Fruit fly (Drosophila melanogaster) whole organism, embryonic: Measurements from ENCODE around the gene CG31805.

Experiments
- Abd-B ChIP-seq: fragments of 200-800 bp; sonication (Bioruptor generic); optimal IDR thresholded peaks from 2 replicates; lab custom pipeline; 2018; ENCODE audit warnings: missing biosample characterization, mild to moderate bottlenecking, missing genetic modification characterization, moderate library complexity
- B-H1 ChIP-seq: fragments of 200-800 bp; sonication (Bioruptor generic); IDR thresholded peaks from 3 replicates; pipeline ENCODE4 v1.3.6; 2022; ENCODE audit warnings: missing biosample characterization, missing genetic modification characterization
- CG10321 ChIP-seq: fragments of 200-800 bp; sonication (Bioruptor generic); IDR thresholded peaks from 2 replicates; pipeline ENCODE4 v1.3.6; 2022; ENCODE audit warnings: missing biosample characterization, missing genetic modification characterization
- CG10431 ChIP-seq: fragments of 200-800 bp; sonication (Bioruptor generic); optimal IDR thresholded peaks from 3 replicates; lab custom pipeline; 2018; ENCODE audit warnings: missing biosample characterization, mild to moderate bottlenecking, missing genetic modification characterization
- CG10654 ChIP-seq: fragments of 200-800 bp; sonication (Bioruptor generic); optimal IDR thresholded peaks from 2 replicates; lab custom pipeline; 2016; ENCODE audit warnings: missing biosample characterization, missing genetic modification characterization
- CG13287 ChIP-seq: fragments of 200-800 bp; sonication (Bioruptor generic); IDR thresholded peaks from 2 replicates; pipeline ENCODE4 v1.3.6; 2022; ENCODE audit warnings: missing biosample characterization, missing genetic modification characterization; ENCODE audit not compliant: partially characterized antibody
- CG13624 ChIP-seq: fragments of 200-800 bp; sonication (Bioruptor generic); optimal IDR thresholded peaks from 2 replicates; lab custom pipeline; 2016; ENCODE audit warnings: missing biosample characterization, missing genetic modification characterization
- CG15011 ChIP-seq: fragments of 200-800 bp; sonication (Bioruptor generic); optimal IDR thresholded peaks from 3 replicates; lab custom pipeline; 2018; ENCODE audit warnings: missing biosample characterization, mild to moderate bottlenecking, missing genetic modification characterization
- CG1647 ChIP-seq: fragments of 200-800 bp; sonication (Bioruptor generic); optimal IDR thresholded peaks from 3 replicates; lab custom pipeline; 2016; ENCODE audit warnings: missing biosample characterization, missing genetic modification characterization
- CG16779 ChIP-seq: fragments of 200-800 bp; sonication (Bioruptor generic); IDR thresholded peaks from 2 replicates; pipeline ENCODE4 v1.3.6; 2022; ENCODE audit warnings: missing biosample characterization, missing genetic modification characterization
- CG16813 ChIP-seq: fragments of 200-800 bp; sonication (Bioruptor generic); IDR thresholded peaks from 3 replicates; pipeline ENCODE4 v1.3.6; 2022; ENCODE audit warnings: missing biosample characterization, missing genetic modification characterization; ENCODE audit not compliant: partially characterized antibody
- CG16815 ChIP-seq: fragments of 200-800 bp; sonication (Bioruptor generic); optimal IDR thresholded peaks from 3 replicates; lab custom pipeline; 2017; ENCODE audit warnings: missing biosample characterization, mild to moderate bottlenecking, missing genetic modification characterization
- CG17328 ChIP-seq: fragments of 200-800 bp; sonication (Bioruptor generic); IDR thresholded peaks from 2 replicates; pipeline ENCODE4 v1.3.6; 2022; ENCODE audit warnings: missing biosample characterization, missing genetic modification characterization
- CG17568 ChIP-seq: fragments of 200-800 bp; sonication (Bioruptor generic); optimal IDR thresholded peaks from 2 replicates; lab custom pipeline; 2018; ENCODE audit warnings: missing biosample characterization, mild to moderate bottlenecking, missing genetic modification characterization, moderate library complexity
- CG2116 ChIP-seq: fragments of 200-800 bp; sonication (Bioruptor generic); optimal IDR thresholded peaks from 3 replicates; lab custom pipeline; 2018; ENCODE audit warnings: missing biosample characterization, mild to moderate bottlenecking, missing genetic modification characterization
- CG31365 ChIP-seq: fragments of 200-800 bp; sonication (Bioruptor generic); optimal IDR thresholded peaks from 2 replicates; lab custom pipeline; 2018; ENCODE audit warnings: missing biosample characterization, mild to moderate bottlenecking, missing genetic modification characterization
- CG4328 ChIP-seq: fragments of 200-800 bp; sonication (Bioruptor generic); optimal IDR thresholded peaks from 3 replicates; lab custom pipeline; 2017; ENCODE audit warnings: missing biosample characterization, missing genetic modification reagents, missing genetic modification characterization
- CG4404 ChIP-seq: fragments of 200-800 bp; sonication (Bioruptor generic); IDR thresholded peaks from 2 replicates; pipeline ENCODE4 v1.3.6; 2022; ENCODE audit warnings: missing biosample characterization, missing genetic modification characterization
- CG5245 ChIP-seq: fragments of 200-800 bp; sonication (Bioruptor generic); optimal IDR thresholded peaks from 3 replicates; lab custom pipeline; 2016; ENCODE audit warnings: missing biosample characterization, missing genetic modification characterization
- CG6254 ChIP-seq: fragments of 200-800 bp; sonication (Bioruptor generic); optimal IDR thresholded peaks from 3 replicates; lab custom pipeline; 2017; ENCODE audit warnings: mild to moderate bottlenecking, missing biosample characterization, missing genetic modification reagents, missing genetic modification characterization
- CG7928 ChIP-seq: fragments of 200-800 bp; sonication (Bioruptor generic); optimal IDR thresholded peaks from 2 replicates; lab custom pipeline; 2017; ENCODE audit warnings: missing biosample characterization, mild to moderate bottlenecking, missing genetic modification characterization
- CG8359 ChIP-seq: fragments of 200-800 bp; sonication (Bioruptor generic); optimal IDR thresholded peaks from 2 replicates; lab custom pipeline; 2017; ENCODE audit warnings: missing biosample characterization, mild to moderate bottlenecking, missing genetic modification characterization, borderline replicate concordance
- Dip2 ChIP-seq: fragments of 200-800 bp; sonication (Bioruptor generic); IDR thresholded peaks from 2 replicates; pipeline ENCODE4 v1.3.6; 2022; ENCODE audit warnings: missing biosample characterization, missing genetic modification characterization
- Dll ChIP-seq: fragments of 200-800 bp; sonication (Bioruptor generic); IDR thresholded peaks from 4 replicates; pipeline ENCODE4 v1.3.6; 2022; ENCODE audit warnings: missing biosample characterization, missing genetic modification characterization; ENCODE audit not compliant: partially characterized antibody
- Elba2 ChIP-seq: fragments of 200-800 bp; sonication (Bioruptor generic); optimal IDR thresholded peaks from 3 replicates; lab custom pipeline; 2016; ENCODE audit warnings: missing biosample characterization, missing genetic modification characterization
- Hey ChIP-seq: fragments of 200-800 bp; sonication (Bioruptor generic); optimal IDR thresholded peaks from 3 replicates; lab custom pipeline; 2018; ENCODE audit warnings: missing biosample characterization, mild to moderate bottlenecking, missing genetic modification characterization
- Hmr ChIP-seq: fragments of 200-800 bp; sonication (Bioruptor generic); optimal IDR thresholded peaks from 3 replicates; lab custom pipeline; 2017; ENCODE audit warnings: mild to moderate bottlenecking, missing biosample characterization, missing genetic modification reagents, missing genetic modification characterization
- Hmx ChIP-seq: fragments of 200-800 bp; sonication (Bioruptor generic); optimal IDR thresholded peaks from 2 replicates; lab custom pipeline; 2016; ENCODE audit warnings: missing biosample characterization, missing genetic modification characterization
- Lhr ChIP-seq: fragments of 200-800 bp; sonication (Bioruptor generic); optimal IDR thresholded peaks from 3 replicates; lab custom pipeline; 2017; ENCODE audit warnings: mild to moderate bottlenecking, missing biosample characterization, missing genetic modification reagents, missing genetic modification characterization
- Lpt ChIP-seq: fragments of >200 bp; optimal IDR thresholded peaks from 2 replicates; lab custom pipeline; 2018; ENCODE audit warnings: missing biosample characterization, missing genetic modification characterization
- MTF-1 ChIP-seq: fragments of 200-800 bp; sonication (Bioruptor generic); optimal IDR thresholded peaks from 2 replicates; lab custom pipeline; 2018; ENCODE audit warnings: missing biosample characterization, mild to moderate bottlenecking, missing genetic modification characterization, borderline replicate concordance
- Oli ChIP-seq: fragments of 200-800 bp; sonication (Bioruptor generic); optimal IDR thresholded peaks from 2 replicates; lab custom pipeline; 2018; ENCODE audit warnings: missing biosample characterization, mild to moderate bottlenecking, missing genetic modification characterization, moderate library complexity
- Poxn ChIP-seq: fragments of 200-800 bp; sonication (Bioruptor generic); IDR thresholded peaks from 2 replicates; pipeline ENCODE4 v1.3.6; 2022; ENCODE audit warnings: missing biosample characterization, missing genetic modification characterization
- Sin3A ChIP-seq: fragments of >200 bp; optimal IDR thresholded peaks from 2 replicates; lab custom pipeline; 2018
- Six4 ChIP-seq: fragments of 200-800 bp; sonication (Bioruptor generic); optimal IDR thresholded peaks from 2 replicates; lab custom pipeline; 2016; ENCODE audit warnings: missing biosample characterization, missing genetic modification characterization
- Trl ChIP-seq, 3 experiments: fragments of >200 bp in 2 of 3; fragments of 200-800 bp in 1 of 3; sonication (Bioruptor generic) in 1 of 3; optimal IDR thresholded peaks; 2 replicates in 1 of 3; 3 replicates in 2 of 3; lab custom pipeline; 2016 to 2017; ENCODE audit warnings: missing biosample characterization in 1 of 3, missing genetic modification characterization in 1 of 3
- cas ChIP-seq: fragments of 200-800 bp; sonication (Bioruptor generic); IDR thresholded peaks from 2 replicates; pipeline ENCODE4 v1.3.6; 2022; ENCODE audit warnings: missing biosample characterization, missing genetic modification characterization
- corto ChIP-seq: fragments of 200-800 bp; sonication (Bioruptor generic); optimal IDR thresholded peaks from 2 replicates; lab custom pipeline; 2016; ENCODE audit warnings: missing biosample characterization, mild to moderate bottlenecking, missing genetic modification characterization, moderate library complexity
- dan ChIP-seq: fragments of 200-800 bp; sonication (Bioruptor generic); IDR thresholded peaks from 2 replicates; pipeline ENCODE4 v1.3.6; 2022; ENCODE audit warnings: missing biosample characterization, missing genetic modification characterization
- gcm ChIP-seq: fragments of 200-800 bp; sonication (Bioruptor generic); optimal IDR thresholded peaks from 2 replicates; lab custom pipeline; 2019; ENCODE audit warnings: missing biosample characterization, mild to moderate bottlenecking, missing genetic modification characterization, moderate library complexity
- gem ChIP-seq: fragments of 200-800 bp; sonication (Bioruptor generic); optimal IDR thresholded peaks from 2 replicates; lab custom pipeline; 2019; ENCODE audit warnings: missing biosample characterization, mild to moderate bottlenecking, missing genetic modification characterization, moderate library complexity
- gsb ChIP-seq: fragments of 200-800 bp; sonication (Bioruptor generic); IDR thresholded peaks from 2 replicates; pipeline ENCODE4 v1.3.6; 2022; ENCODE audit warnings: missing biosample characterization, missing genetic modification characterization
- lab ChIP-seq: fragments of 200-800 bp; sonication (Bioruptor generic); optimal IDR thresholded peaks from 3 replicates; lab custom pipeline; 2017; ENCODE audit warnings: missing biosample characterization, missing genetic modification characterization, mild to moderate bottlenecking, moderate library complexity, missing genetic modification reagents
- nom ChIP-seq: fragments of 200-800 bp; sonication (Bioruptor generic); optimal IDR thresholded peaks from 2 replicates; lab custom pipeline; 2017; ENCODE audit warnings: missing biosample characterization, missing genetic modification characterization, mild to moderate bottlenecking, moderate library complexity, missing genetic modification reagents
- repo ChIP-seq: fragments of 200-800 bp; sonication (Bioruptor generic); optimal IDR thresholded peaks from 2 replicates; lab custom pipeline; 2016; ENCODE audit warnings: missing biosample characterization, missing genetic modification characterization
- salm ChIP-seq: fragments of 200-800 bp; sonication (Bioruptor generic); optimal IDR thresholded peaks from 2 replicates; lab custom pipeline; 2018; ENCODE audit warnings: missing biosample characterization, mild to moderate bottlenecking, missing genetic modification characterization
- seq ChIP-seq: fragments of 200-800 bp; sonication (Bioruptor generic); IDR thresholded peaks from 2 replicates; pipeline ENCODE4 v1.3.6; 2022; ENCODE audit warnings: missing biosample characterization, missing genetic modification characterization
- sna ChIP-seq: fragments of 200-800 bp; sonication (Bioruptor generic); IDR thresholded peaks from 2 replicates; pipeline ENCODE4 v1.3.6; 2022; ENCODE audit warnings: missing biosample characterization, missing genetic modification characterization; ENCODE audit not compliant: partially characterized antibody
- vnd ChIP-seq: fragments of 200-800 bp; sonication (Bioruptor generic); IDR thresholded peaks from 3 replicates; pipeline ENCODE4 v1.3.6; 2022; ENCODE audit warnings: missing biosample characterization, missing genetic modification characterization; ENCODE audit not compliant: partially characterized antibody
- zen2 ChIP-seq: fragments of 200-800 bp; sonication (Bioruptor generic); IDR thresholded peaks from 3 replicates; pipeline ENCODE4 v1.3.6; 2022; ENCODE audit warnings: missing biosample characterization, missing genetic modification characterization; ENCODE audit not compliant: partially characterized antibody

CG31805 gene

dm6 chr2L:16868897-16869324, 31.4 kb downstream of the CG31805 start (continued):
- TF ChIP-seq CG4328 (GFP tag; lab: Kevin White, UChicago) (no peak), vnd (GFP tag; lab: Robert Waterston, UW) (no peak), Hey (tag; lab: Kevin White, UChicago) (no peak), Dll (GFP tag; lab: Robert Waterston, UW) (no peak), CG4404 (GFP tag; lab: Robert Waterston, UW) (no peak), Poxn (GFP tag; lab: Robert Waterston, UW) (no peak), Abd-B (GFP tag; lab: Kevin White, UChicago) (peak; percentile 46), cas (GFP tag; lab: Robert Waterston, UW) (no peak), CG17568 (GFP tag; lab: Kevin White, UChicago) (no peak), Hmr (peak; percentile 28), CG16815 (GFP tag; lab: Kevin White, UChicago) (no peak), zen2 (GFP tag; lab: Robert Waterston, UW) (no peak), CG16813 (no peak), CG13287 (GFP tag; lab: Robert Waterston, UW) (no peak), CG10654 (GFP tag; lab: Kevin White, UChicago) (no peak), CG10321 (GFP tag; lab: Robert Waterston, UW) (no peak), salm (no peak), CG7928 (GFP tag; lab: Kevin White, UChicago) (no peak), gcm (GFP tag; lab: Kevin White, UChicago) (no peak), dan (GFP tag; lab: Robert Waterston, UW) (no peak), Oli (tag; lab: Kevin White, UChicago) (peak; percentile 61), CG10431 (GFP tag; lab: Kevin White, UChicago) (no peak), B-H1 (GFP tag; lab: Robert Waterston, UW) (peak; percentile 32; the same call in 1 of the 3 replicates), CG2116 (no peak), CG13624 (GFP tag; lab: Kevin White, UChicago) (no peak), Lpt (GFP tag; lab: Kevin White, UChicago) (no peak), sna (GFP tag; lab: Robert Waterston, UW) (no peak), Elba2 (GFP tag; lab: Kevin White, UChicago) (no peak), gsb (no peak), CG15011 (no peak), CG16779 (GFP tag; lab: Robert Waterston, UW) (no peak), seq (GFP tag; lab: Robert Waterston, UW) (no peak; the same call in 1 of the 2 replicates), lab (GFP tag; lab: Kevin White, UChicago) (peak; percentile 49), CG1647 (no peak), CG17328 (GFP tag; lab: Robert Waterston, UW) (no peak; the same call in 1 of the 2 replicates), Trl (optimal IDR thresholded peaks at IDR 0.05; lab: Kevin White, UChicago) (no peak), Trl (GFP tag; optimal IDR thresholded peaks at IDR 0.05; lab: Kevin White, UChicago) (no peak), MTF-1 (GFP tag; lab: Kevin White, UChicago) (no peak), CG6254 (GFP tag; lab: Kevin White, UChicago) (no peak), Hmx (GFP tag; lab: Kevin White, UChicago) (no peak), corto (no peak), Lhr (GFP tag; lab: Kevin White, UChicago) (no peak), Dip2 (GFP tag; lab: Robert Waterston, UW) (no peak), Sin3A (lab: Kevin White, UChicago) (no peak), CG8359 (no peak), CG5245 (GFP tag; lab: Kevin White, UChicago) (no peak), Six4 (GFP tag; lab: Kevin White, UChicago) (no peak), repo (GFP tag; lab: Kevin White, UChicago) (no peak), gem (tag; lab: Kevin White, UChicago) (peak; percentile 76), CG31365 (tag; lab: Kevin White, UChicago) (no peak), nom (no peak)
